Worm (Caenorhabditis elegans) whole organism, midembryonic: ENCODE results near the gene Y49F6B.13.

Experiments used
- T22C8.4 ChIP-seq: fragments of 200-800 bp; sonication (Bioruptor generic); IDR thresholded peaks from 2 replicates; pipeline ENCODE4 v1.3.6; 2022; ENCODE audit warnings: missing genetic modification characterization, missing compliant biosample characterization
- cog-1 ChIP-seq: sonication (generic microtip); optimal IDR thresholded peaks from 2 replicates; lab custom pipeline; 2016; ENCODE audit warnings: missing genetic modification characterization, missing compliant biosample characterization
- flt-1 ChIP-seq: fragments of 200-800 bp; sonication (Bioruptor generic); IDR thresholded peaks from 2 replicates; pipeline ENCODE4 v1.3.6; 2022; ENCODE audit warnings: missing genetic modification characterization, missing compliant biosample characterization
- klf-2 ChIP-seq: fragments of 200-800 bp; sonication (Bioruptor generic); conservative IDR thresholded peaks from 2 replicates; pipeline ENCODE4 v1.3.6; 2022; ENCODE audit warnings: missing genetic modification reagents, missing genetic modification characterization, missing compliant biosample characterization
- med-1 ChIP-seq: sonication (generic microtip); optimal IDR thresholded peaks from 2 replicates; lab custom pipeline; 2017; ENCODE audit warnings: missing genetic modification characterization, mild to moderate bottlenecking, missing compliant biosample characterization, antibody characterized with exemption, missing genetic modification reagents; ENCODE audit not compliant: insufficient read depth
- ref-1 ChIP-seq: fragments of 200-800 bp; sonication (Bioruptor generic); conservative IDR thresholded peaks from 2 replicates; pipeline ENCODE4 v1.3.6; 2022; ENCODE audit warnings: missing genetic modification reagents, missing genetic modification characterization, missing compliant biosample characterization
- tab-1 ChIP-seq: fragments of 200-800 bp; sonication (Bioruptor generic); IDR thresholded peaks from 2 replicates; pipeline ENCODE4 v1.3.6; 2022; ENCODE audit warnings: missing genetic modification characterization, missing compliant biosample characterization
- ztf-23 ChIP-seq: fragments of 200-800 bp; sonication (Bioruptor generic); IDR thresholded peaks from 2 replicates; pipeline ENCODE4 v1.3.6; 2022; ENCODE audit warnings: missing genetic modification reagents, missing genetic modification characterization, missing compliant biosample characterization
- ztf-29 ChIP-seq: fragments of 200-800 bp; sonication (Bioruptor generic); IDR thresholded peaks from 2 replicates; pipeline ENCODE4 v1.3.6; 2022; ENCODE audit warnings: missing genetic modification reagents, missing genetic modification characterization, missing compliant biosample characterization

DNA sequence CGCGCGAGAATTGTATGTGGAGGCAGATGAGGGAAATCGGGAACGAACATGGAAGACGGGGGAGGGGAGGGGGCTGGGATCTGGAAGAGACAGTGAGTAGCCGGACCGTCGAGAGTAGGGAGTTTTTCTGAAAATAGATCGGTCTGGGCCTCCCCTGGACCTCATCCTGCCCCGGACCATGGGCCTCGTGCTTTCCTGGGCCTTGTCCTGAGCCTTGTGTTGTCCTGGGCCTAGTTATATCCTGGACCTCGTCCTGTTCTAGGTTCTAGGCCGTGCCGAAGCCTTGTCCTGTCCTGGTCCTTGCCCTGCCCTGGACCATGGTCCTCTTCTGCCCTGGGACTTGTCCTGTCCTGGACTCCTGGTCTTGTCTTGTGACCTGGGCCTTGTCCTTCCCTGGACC, 34.1 kb downstream of the Y49F6B.13 start:
- TF ChIP-seq tab-1 (GFP tag; lab: Robert Waterston, UW) (no peak), med-1 (GFP tag; lab: Kevin White, UChicago) (no peak), flt-1 (GFP tag; lab: Robert Waterston, UW) (no peak), cog-1 (tag; lab: Kevin White, UChicago) (no peak), ref-1 (GFP tag; lab: Robert Waterston, UW) (no peak), T22C8.4 (GFP tag; lab: Robert Waterston, UW) (no peak), klf-2 (GFP tag; lab: Robert Waterston, UW) (no peak), ztf-23 (GFP tag; lab: Robert Waterston, UW) (no peak), ztf-29 (GFP tag; lab: Robert Waterston, UW) (no peak)
